Worm (Caenorhabditis elegans): ENCODE data around the gene hrpa-2.

- TF ChIP-seq him-1 (tag; optimal IDR thresholded peaks at IDR 0.05), result no peak
- no peak for TF ChIP-seq W03F9.2 (tag; optimal IDR thresholded peaks at IDR 0.05)
Measured at ce11 chrX:5193402-5193801, 22.8 kb upstream of the hrpa-2 start.
